Fruit fly (Drosophila melanogaster) whole organism, prepupa: ENCODE measurements around the gene TP53INP.

Source experiments
- CG3032 ChIP-seq: fragments of 200-800 bp; optimal IDR thresholded peaks from 2 replicates; lab custom pipeline; 2019; ENCODE audit warnings: missing biosample characterization, mild to moderate bottlenecking, missing genetic modification characterization, moderate library complexity
- CG6854 ChIP-seq: fragments of 200-800 bp; sonication (Bioruptor generic); optimal IDR thresholded peaks from 2 replicates; lab custom pipeline; 2017; ENCODE audit warnings: missing biosample characterization, mild to moderate bottlenecking, missing genetic modification characterization
- acj6 ChIP-seq: fragments of 200-800 bp; sonication (Bioruptor generic); optimal IDR thresholded peaks from 3 replicates; lab custom pipeline; 2016; ENCODE audit warnings: missing biosample characterization, missing genetic modification characterization

- TF ChIP-seq CG6854 (GFP tag; lab: Kevin White, UChicago) = no peak
- no peak for TF ChIP-seq CG3032 (tag; lab: Kevin White, UChicago)
- TF ChIP-seq acj6 (GFP tag; lab: Kevin White, UChicago) = no peak
Measured at dm6 chr3L:4393642-4394041, 13.1 kb upstream of the TP53INP start.
